Worm (Caenorhabditis elegans): ENCODE data around the gene wago-10.
A peak's percentile ranks its signal among the peaks of the same experiment; 100 is the strongest.

The wago-10 gene

DNA sequence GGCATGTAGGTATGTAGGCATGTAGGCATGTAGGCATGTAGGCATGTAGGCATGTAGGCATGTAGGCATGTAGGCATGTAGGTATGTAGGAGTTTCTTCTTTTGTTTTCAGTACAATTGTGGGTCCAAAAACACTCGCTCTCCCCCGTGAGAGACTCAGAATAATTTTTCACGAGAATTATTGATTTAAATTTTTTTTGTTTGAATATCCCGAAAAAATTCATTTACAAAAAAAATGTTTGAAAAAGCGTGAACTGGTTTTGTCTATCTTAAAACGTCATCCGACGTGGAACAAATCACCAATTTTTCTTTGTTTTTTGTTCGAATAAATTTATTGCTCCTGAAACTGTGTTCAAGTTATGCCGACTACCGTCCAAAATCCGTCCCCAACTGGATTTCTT lies at the start of gene wago-10:
wago-10 (plus strand) TSS at position 301 of the 400 bp plus-strand sequence.
- TF ChIP-seq ets-7 (tag; optimal IDR thresholded peaks at IDR 0.05): no peak
- no peak for TF ChIP-seq F13C5.2 (tag; optimal IDR thresholded peaks at IDR 0.05)
- no peak for TF ChIP-seq flt-1 (GFP tag; IDR thresholded peaks at IDR 0.05)
- no peak for TF ChIP-seq scrt-1 (GFP tag; IDR thresholded peaks at IDR 0.05)
- TF ChIP-seq ceh-36 (tag; optimal IDR thresholded peaks at IDR 0.05): no peak
- no peak for TF ChIP-seq pes-1 (GFP tag; IDR thresholded peaks at IDR 0.05)
- no peak for TF ChIP-seq ama-1 (optimal IDR thresholded peaks at IDR 0.05)
- no peak for TF ChIP-seq tbx-11 (GFP tag; IDR thresholded peaks at IDR 0.05)
- no peak for TF ChIP-seq hnd-1 (tag; optimal IDR thresholded peaks at IDR 0.05)
- TF ChIP-seq tbx-37 (GFP tag; conservative IDR thresholded peaks at IDR 0.05): no peak
- TF ChIP-seq B0310.2 (tag; optimal IDR thresholded peaks at IDR 0.05): no peak
- no peak for TF ChIP-seq hmg-4 (GFP tag; optimal IDR thresholded peaks at IDR 0.05)
- TF ChIP-seq ceh-13 (GFP tag; optimal IDR thresholded peaks at IDR 0.05): no peak
- no peak for TF ChIP-seq hmbx-1 (tag; optimal IDR thresholded peaks at IDR 0.05)
- no peak for TF ChIP-seq sea-1 (GFP tag; conservative IDR thresholded peaks at IDR 0.05)
- TF ChIP-seq tra-4 (tag; optimal IDR thresholded peaks at IDR 0.05): no peak
- no peak for TF ChIP-seq aly-1 (tag; optimal IDR thresholded peaks at IDR 0.05)

DNA sequence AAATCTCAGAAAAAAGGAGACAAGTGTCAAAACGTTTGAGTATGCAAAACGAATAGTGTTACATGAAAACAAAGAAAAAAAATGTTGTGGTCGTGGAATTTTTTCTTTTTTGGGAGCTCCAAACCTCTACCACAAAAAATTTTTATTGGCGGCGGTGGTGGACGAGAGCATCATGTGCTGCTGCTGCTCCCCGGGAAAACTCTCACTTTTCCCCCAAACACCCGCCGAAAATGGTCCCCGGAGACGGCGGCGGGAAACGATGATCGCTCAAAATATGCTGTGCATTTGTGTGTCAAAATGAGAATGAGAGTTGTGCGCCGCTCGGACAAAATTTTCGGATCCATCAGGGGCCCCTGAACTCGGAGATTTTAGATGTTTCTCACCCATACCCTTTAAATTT lies 47.4 kb upstream of the wago-10 start:
- TF ChIP-seq hnd-1 (tag; optimal IDR thresholded peaks at IDR 0.05) (no peak), ceh-13 (GFP tag; optimal IDR thresholded peaks at IDR 0.05) (no peak), ama-1 (optimal IDR thresholded peaks at IDR 0.05) (no peak), flt-1 (GFP tag; IDR thresholded peaks at IDR 0.05) (no peak), hmbx-1 (tag; optimal IDR thresholded peaks at IDR 0.05) (no peak), tra-4 (tag; optimal IDR thresholded peaks at IDR 0.05) (no peak)

DNA sequence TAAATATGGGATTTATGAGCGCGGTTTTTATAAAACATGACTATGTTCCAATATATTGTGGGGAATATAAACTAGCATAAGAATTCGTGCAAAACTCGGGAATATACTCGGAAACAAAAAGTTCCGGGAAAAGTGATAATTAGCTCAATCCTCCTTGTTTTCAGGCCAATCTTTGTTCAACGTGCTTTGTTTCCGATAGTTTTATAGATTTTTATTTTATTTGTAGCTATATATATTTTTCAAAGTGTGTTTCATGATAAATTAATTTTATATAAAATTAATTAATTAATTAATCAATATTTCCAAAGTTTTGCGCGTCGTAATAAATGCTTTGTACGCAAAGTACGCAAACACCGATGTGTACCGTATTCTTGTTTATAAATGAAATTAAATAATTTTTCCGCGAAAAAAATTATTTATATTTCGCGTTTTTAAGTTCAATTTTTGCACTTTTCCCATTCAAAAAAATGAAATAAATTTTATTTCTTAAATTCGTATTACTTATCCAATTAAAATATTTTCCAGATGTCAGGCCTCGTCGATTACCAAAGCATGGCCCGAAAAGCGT lies 45.7 kb upstream of the wago-10 start, which contains the start of gene F33E11.2:
F33E11.2 (plus strand) TSS at position 524 of the 568 bp plus-strand sequence.
- TF ChIP-seq ets-7 (tag; optimal IDR thresholded peaks at IDR 0.05): no peak
- no peak for TF ChIP-seq flt-1 (GFP tag; IDR thresholded peaks at IDR 0.05)
- no peak for TF ChIP-seq scrt-1 (GFP tag; IDR thresholded peaks at IDR 0.05)
- no peak for TF ChIP-seq ama-1 (optimal IDR thresholded peaks at IDR 0.05)
- no peak for TF ChIP-seq F13C5.2 (tag; optimal IDR thresholded peaks at IDR 0.05)
- no peak for TF ChIP-seq aly-1 (tag; optimal IDR thresholded peaks at IDR 0.05)
- TF ChIP-seq sea-1 (GFP tag; conservative IDR thresholded peaks at IDR 0.05): no peak
- no peak for TF ChIP-seq tbx-37 (GFP tag; conservative IDR thresholded peaks at IDR 0.05)
- no peak for TF ChIP-seq hmg-4 (GFP tag; optimal IDR thresholded peaks at IDR 0.05)
- TF ChIP-seq B0310.2 (tag; optimal IDR thresholded peaks at IDR 0.05): no peak
- no peak for TF ChIP-seq ceh-13 (GFP tag; optimal IDR thresholded peaks at IDR 0.05)
- no peak for TF ChIP-seq ceh-36 (tag; optimal IDR thresholded peaks at IDR 0.05)
- TF ChIP-seq tra-4 (tag; optimal IDR thresholded peaks at IDR 0.05): no peak
- no peak for TF ChIP-seq hnd-1 (tag; optimal IDR thresholded peaks at IDR 0.05)
- TF ChIP-seq hmbx-1 (tag; optimal IDR thresholded peaks at IDR 0.05): no peak

DNA sequence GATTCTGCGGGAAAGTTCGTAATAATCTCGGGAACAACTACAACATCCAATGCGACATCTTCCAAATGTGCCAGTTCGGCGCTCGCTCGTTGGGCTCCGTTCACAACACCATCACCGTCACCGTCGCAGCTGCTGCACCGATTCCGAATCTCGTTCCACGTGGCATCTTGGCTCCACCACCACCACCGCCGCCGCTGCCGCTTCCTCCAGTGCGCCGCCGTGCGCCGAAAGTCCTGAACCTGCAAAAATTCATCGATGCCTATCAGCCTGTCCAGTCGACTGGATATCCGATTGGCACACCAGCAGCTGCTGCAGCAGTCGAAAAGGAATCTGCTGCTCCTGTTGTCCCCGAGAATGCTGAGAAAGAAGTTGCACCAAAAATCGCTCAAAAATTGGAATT lies 44.8 kb upstream of the wago-10 start:
- no peak for TF ChIP-seq pes-1 (GFP tag; IDR thresholded peaks at IDR 0.05)
- no peak for TF ChIP-seq ets-7 (tag; optimal IDR thresholded peaks at IDR 0.05)
- TF ChIP-seq tra-4 (tag; optimal IDR thresholded peaks at IDR 0.05): no peak
- TF ChIP-seq aly-1 (tag; optimal IDR thresholded peaks at IDR 0.05): peak; percentile 32

DNA sequence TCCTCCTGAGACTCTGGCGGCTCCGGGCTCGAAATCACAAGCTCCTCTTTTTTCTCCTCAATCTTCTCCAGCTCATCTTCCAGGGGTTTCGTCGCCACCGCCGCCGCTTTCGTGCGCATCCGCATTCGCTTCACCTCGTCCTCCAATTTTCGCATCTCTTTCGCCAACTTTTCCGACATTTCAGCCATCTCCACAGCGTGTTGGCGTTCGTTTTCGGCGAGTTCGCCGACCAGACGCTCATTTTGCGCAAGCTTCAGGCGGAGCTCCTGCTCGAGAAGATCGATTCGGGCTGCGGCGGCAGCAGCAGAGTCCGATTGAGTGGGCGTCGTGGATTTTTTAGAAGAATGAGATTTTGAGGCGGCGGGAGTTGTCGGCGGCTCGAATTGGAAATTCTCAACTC lies 40.0 kb upstream of the wago-10 start:
- no peak for TF ChIP-seq pes-1 (GFP tag; IDR thresholded peaks at IDR 0.05)
- TF ChIP-seq flt-1 (GFP tag; IDR thresholded peaks at IDR 0.05): no peak
- TF ChIP-seq tra-4 (tag; optimal IDR thresholded peaks at IDR 0.05): no peak
- no peak for TF ChIP-seq hmbx-1 (tag; optimal IDR thresholded peaks at IDR 0.05)
- no peak for TF ChIP-seq hmg-4 (GFP tag; optimal IDR thresholded peaks at IDR 0.05)
- no peak for TF ChIP-seq B0310.2 (tag; optimal IDR thresholded peaks at IDR 0.05)
- TF ChIP-seq tbx-37 (GFP tag; conservative IDR thresholded peaks at IDR 0.05): no peak
- TF ChIP-seq ceh-13 (GFP tag; optimal IDR thresholded peaks at IDR 0.05): no peak
- TF ChIP-seq ets-7 (tag; optimal IDR thresholded peaks at IDR 0.05): no peak
- no peak for TF ChIP-seq ama-1 (optimal IDR thresholded peaks at IDR 0.05)
- no peak for TF ChIP-seq hnd-1 (tag; optimal IDR thresholded peaks at IDR 0.05)
- no peak for TF ChIP-seq F13C5.2 (tag; optimal IDR thresholded peaks at IDR 0.05)
- TF ChIP-seq scrt-1 (GFP tag; IDR thresholded peaks at IDR 0.05): no peak
- no peak for TF ChIP-seq ceh-36 (tag; optimal IDR thresholded peaks at IDR 0.05)
- no peak for TF ChIP-seq aly-1 (tag; optimal IDR thresholded peaks at IDR 0.05)
- TF ChIP-seq tbx-11 (GFP tag; IDR thresholded peaks at IDR 0.05): no peak
- no peak for TF ChIP-seq sea-1 (GFP tag; conservative IDR thresholded peaks at IDR 0.05)

DNA sequence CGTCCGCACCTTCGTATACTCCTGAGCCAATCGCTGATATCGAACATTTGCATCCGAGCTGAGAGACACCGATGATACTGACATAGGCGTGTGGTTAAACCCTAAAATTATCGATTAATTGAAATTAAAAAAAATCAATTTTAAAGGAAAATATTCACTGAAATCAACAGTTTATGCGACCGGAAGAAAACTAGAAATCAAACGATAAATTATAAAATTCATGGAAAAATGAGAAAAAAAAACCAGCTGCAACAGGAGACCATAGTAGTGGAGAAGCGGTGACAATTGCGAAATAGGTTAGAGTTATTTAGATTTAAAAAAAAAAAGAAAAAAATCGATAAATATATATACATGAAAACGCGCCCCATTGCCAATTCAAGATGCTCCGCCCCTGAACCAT lies 38.6 kb upstream of the wago-10 start, which contains the start of gene F33E11.3:
F33E11.3 (minus strand) TSS at position 101 of the 400 bp plus-strand sequence.
- TF ChIP-seq ama-1 (optimal IDR thresholded peaks at IDR 0.05): no peak
- no peak for TF ChIP-seq ets-7 (tag; optimal IDR thresholded peaks at IDR 0.05)
- no peak for TF ChIP-seq B0310.2 (tag; optimal IDR thresholded peaks at IDR 0.05)
- no peak for TF ChIP-seq aly-1 (tag; optimal IDR thresholded peaks at IDR 0.05)
- no peak for TF ChIP-seq ceh-36 (tag; optimal IDR thresholded peaks at IDR 0.05)
- no peak for TF ChIP-seq sea-1 (GFP tag; conservative IDR thresholded peaks at IDR 0.05)
- TF ChIP-seq tra-4 (tag; optimal IDR thresholded peaks at IDR 0.05): no peak
- TF ChIP-seq ceh-13 (GFP tag; optimal IDR thresholded peaks at IDR 0.05): no peak
- no peak for TF ChIP-seq hmbx-1 (tag; optimal IDR thresholded peaks at IDR 0.05)
- TF ChIP-seq pes-1 (GFP tag; IDR thresholded peaks at IDR 0.05): no peak
- TF ChIP-seq flt-1 (GFP tag; IDR thresholded peaks at IDR 0.05): no peak
- TF ChIP-seq hmg-4 (GFP tag; optimal IDR thresholded peaks at IDR 0.05): no peak

DNA sequence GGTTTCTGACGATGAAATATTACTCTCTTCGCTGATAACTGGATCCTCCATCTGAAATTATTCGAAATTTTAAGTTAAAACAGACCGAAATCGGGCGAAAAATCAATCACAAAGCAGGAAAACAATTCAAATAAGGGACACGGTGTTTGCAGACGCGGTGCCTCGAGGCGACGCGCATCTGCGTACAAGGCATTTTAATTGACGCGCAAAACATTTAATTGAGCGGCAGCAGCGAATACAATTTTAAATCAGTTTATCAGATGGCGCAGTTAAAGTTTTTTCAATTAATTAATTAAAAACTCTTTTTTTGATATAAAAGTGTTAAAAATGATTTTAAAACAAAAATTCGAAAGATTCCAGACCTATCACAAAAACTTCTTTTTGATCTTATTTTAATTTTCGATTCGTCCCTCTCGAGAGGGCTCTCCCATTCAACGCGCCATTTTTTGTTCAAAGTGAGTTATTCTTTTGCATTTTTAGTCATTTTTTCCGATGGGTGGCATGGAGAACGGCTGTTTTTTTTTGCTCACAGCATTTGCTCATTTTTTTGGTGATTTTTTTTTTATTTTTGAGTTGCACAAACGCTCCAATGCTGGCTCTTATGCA lies 31.6 kb upstream of the wago-10 start, which contains the start of gene phf-10:
phf-10 (minus strand) TSS at position 81 of the 606 bp plus-strand sequence.
- TF ChIP-seq F13C5.2 (tag; optimal IDR thresholded peaks at IDR 0.05) (peak; percentile 56), pes-1 (GFP tag; IDR thresholded peaks at IDR 0.05) (peak; percentile 56; the same call in 1 of the 2 replicates), ceh-36 (tag; optimal IDR thresholded peaks at IDR 0.05) (no peak)

All from whole organism, early embryonic.